Worm (Caenorhabditis elegans): ENCODE results near the gene C14A4.12.

DNA sequence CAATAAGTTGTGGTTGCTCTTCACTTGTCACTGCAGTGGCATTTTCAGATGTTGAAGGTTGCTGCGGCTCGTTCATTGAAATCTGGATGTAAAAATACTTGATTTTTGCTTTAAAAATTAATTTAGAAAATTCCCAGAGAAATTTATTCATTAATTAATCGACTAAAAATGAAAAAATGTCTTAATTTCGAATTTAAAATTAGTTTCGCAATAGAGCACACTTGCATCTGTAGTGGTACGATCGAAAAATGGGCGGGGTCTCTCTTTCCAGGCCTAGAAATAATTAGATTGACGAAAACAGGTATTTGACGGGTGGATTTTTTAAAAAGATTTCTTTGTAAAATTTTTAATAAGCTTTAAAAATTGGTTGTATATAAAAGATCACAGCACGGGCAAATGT lies 49.9 kb downstream of the C14A4.12 start, which contains the start of gene D2089.8:
- TF ChIP-seq W03F9.2 (tag; optimal IDR thresholded peaks at IDR 0.05) (peak; percentile 24), him-1 (tag; optimal IDR thresholded peaks at IDR 0.05) (no peak), dao-5 (tag; optimal IDR thresholded peaks at IDR 0.05) (no peak)
